Worm (Caenorhabditis elegans): ENCODE measurements around the gene F47E1.2.

Gene F47E1.2

ce11 chrX:9022779-9023178, 34.7 kb upstream of the F47E1.2 start, which contains the start of gene T25B6.6:
Gene T25B6.6, minus strand, starts transcription at chrX:9022879.
- TF ChIP-seq unc-120 (tag; optimal IDR thresholded peaks at IDR 0.05; ENCODE audit: poor library complexity, severe bottlenecking) (no peak), mls-2 (tag; optimal IDR thresholded peaks at IDR 0.05) (no peak), bed-3 (GFP tag; optimal IDR thresholded peaks at IDR 0.05) (no peak), cnd-1 (tag; optimal IDR thresholded peaks at IDR 0.05) (no peak), nhr-237 (tag; optimal IDR thresholded peaks at IDR 0.05) (no peak), nhr-12 (tag; optimal IDR thresholded peaks at IDR 0.05) (no peak), flh-1 (GFP tag; optimal IDR thresholded peaks at IDR 0.05) (no peak), ceh-43 (GFP tag; optimal IDR thresholded peaks at IDR 0.05) (no peak), hlh-1 (tag; optimal IDR thresholded peaks at IDR 0.05) (no peak), lsy-2 (tag; optimal IDR thresholded peaks at IDR 0.05) (no peak), snpc-4 (tag; optimal IDR thresholded peaks at IDR 0.05) (no peak), lin-13 (tag; optimal IDR thresholded peaks at IDR 0.05) (no peak), nhr-76 (tag; optimal IDR thresholded peaks at IDR 0.05) (no peak), sptf-1 (tag; optimal IDR thresholded peaks at IDR 0.05) (no peak)

DNA sequence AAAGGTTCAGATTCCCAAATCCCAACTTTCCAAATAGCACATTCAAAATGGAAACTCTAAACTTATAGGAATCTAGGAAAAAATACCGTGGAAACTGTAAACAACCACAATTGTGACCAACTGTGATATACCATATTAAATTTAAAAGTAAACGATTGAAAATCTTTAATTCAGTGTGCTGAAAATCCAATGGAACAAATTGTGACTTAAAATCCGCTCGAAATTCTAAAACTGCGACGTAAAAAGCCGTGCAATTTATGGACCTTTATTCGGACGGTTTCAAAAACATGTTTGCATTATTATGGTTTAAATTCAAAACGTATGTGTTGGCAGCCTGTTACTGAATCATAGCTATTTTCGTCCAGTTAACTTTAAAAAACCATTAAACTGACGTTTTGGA, 33.6 kb upstream of the F47E1.2 start:
- TF ChIP-seq nhr-28 (tag; optimal IDR thresholded peaks at IDR 0.05) (no peak), ham-2 (GFP tag; optimal IDR thresholded peaks at IDR 0.05) (no peak), lin-32 (GFP tag; optimal IDR thresholded peaks at IDR 0.05) (no peak), lin-13 (tag; optimal IDR thresholded peaks at IDR 0.05) (no peak), sem-2 (GFP tag; optimal IDR thresholded peaks at IDR 0.05) (no peak), nhr-12 (tag; optimal IDR thresholded peaks at IDR 0.05) (no peak), elt-3 (tag; optimal IDR thresholded peaks at IDR 0.05) (no peak), cnd-1 (tag; optimal IDR thresholded peaks at IDR 0.05) (no peak), zip-8 (tag; optimal IDR thresholded peaks at IDR 0.05) (no peak)

ce11 chrX:9024270-9024669, 33.2 kb upstream of the F47E1.2 start:
- TF ChIP-seq sptf-1 (tag; optimal IDR thresholded peaks at IDR 0.05) (no peak), lin-13 (tag; optimal IDR thresholded peaks at IDR 0.05) (no peak), ceh-43 (GFP tag; optimal IDR thresholded peaks at IDR 0.05) (no peak), ceh-83 (GFP tag; optimal IDR thresholded peaks at IDR 0.05) (peak; percentile 8), mep-1 (tag; optimal IDR thresholded peaks at IDR 0.05) (no peak)

ce11 chrX:9025484-9025883, 32.0 kb upstream of the F47E1.2 start:
- TF ChIP-seq tbx-8 (GFP tag; optimal IDR thresholded peaks at IDR 0.05) (no peak), snpc-4 (tag; optimal IDR thresholded peaks at IDR 0.05) (no peak), M03D4.4 (tag; optimal IDR thresholded peaks at IDR 0.05) (no peak), hlh-1 (tag; optimal IDR thresholded peaks at IDR 0.05) (no peak), nhr-12 (tag; optimal IDR thresholded peaks at IDR 0.05) (no peak), mep-1 (tag; optimal IDR thresholded peaks at IDR 0.05) (no peak), lin-32 (GFP tag; optimal IDR thresholded peaks at IDR 0.05) (no peak), sem-2 (GFP tag; optimal IDR thresholded peaks at IDR 0.05) (no peak)

DNA sequence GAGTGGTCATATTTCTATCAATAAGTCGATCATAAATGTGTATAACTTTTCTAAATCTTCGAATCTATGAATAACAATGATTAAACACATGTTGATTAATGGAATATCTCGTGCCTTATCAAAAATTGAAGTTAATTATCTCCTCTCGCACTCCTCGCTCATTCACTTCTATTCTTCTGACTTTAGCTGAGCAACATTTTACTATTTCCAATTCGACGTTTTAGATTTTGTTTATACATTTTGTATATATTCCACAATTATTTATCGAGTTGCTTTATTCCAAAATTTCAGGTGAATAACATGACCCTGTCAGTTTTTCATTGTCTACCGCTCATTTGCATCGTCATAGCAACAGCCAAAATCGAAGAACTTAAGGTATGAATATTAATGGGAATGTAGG, 30.1 kb upstream of the F47E1.2 start, which contains the start of gene T25B6.3:
Gene T25B6.3 (plus strand): TSS at position 301 of the 400 bp plus-strand sequence.
- no peak for TF ChIP-seq zip-8 (tag; optimal IDR thresholded peaks at IDR 0.05)
- no peak for TF ChIP-seq nhr-28 (tag; optimal IDR thresholded peaks at IDR 0.05)
- no peak for TF ChIP-seq ces-1 (GFP tag; optimal IDR thresholded peaks at IDR 0.05)
- no peak for TF ChIP-seq nhr-237 (tag; optimal IDR thresholded peaks at IDR 0.05)
- TF ChIP-seq ceh-39 (tag; optimal IDR thresholded peaks at IDR 0.05) = no peak
- no peak for TF ChIP-seq ztf-11 (tag; optimal IDR thresholded peaks at IDR 0.05)
- TF ChIP-seq sem-2 (GFP tag; optimal IDR thresholded peaks at IDR 0.05) = no peak

ce11 chrX:9028909-9029520, 28.4 kb upstream of the F47E1.2 start, which contains the start of gene snf-12:
Gene snf-12, plus strand, starts transcription at chrX:9029470.
- TF ChIP-seq sem-2 (GFP tag; optimal IDR thresholded peaks at IDR 0.05) (no peak), pha-4 (tag; optimal IDR thresholded peaks at IDR 0.05) (no peak), snpc-4 (tag; optimal IDR thresholded peaks at IDR 0.05) (no peak), nhr-2 (tag; optimal IDR thresholded peaks at IDR 0.05) (no peak), ces-1 (GFP tag; optimal IDR thresholded peaks at IDR 0.05) (no peak), ztf-11 (tag; optimal IDR thresholded peaks at IDR 0.05) (no peak), mls-2 (tag; optimal IDR thresholded peaks at IDR 0.05) (no peak), bed-3 (GFP tag; optimal IDR thresholded peaks at IDR 0.05) (no peak), nhr-76 (tag; optimal IDR thresholded peaks at IDR 0.05) (no peak), nhr-237 (tag; optimal IDR thresholded peaks at IDR 0.05) (no peak)
